Fruit fly (Drosophila melanogaster): ENCODE results near the gene ScsbetaG.

The ScsbetaG gene

DNA sequence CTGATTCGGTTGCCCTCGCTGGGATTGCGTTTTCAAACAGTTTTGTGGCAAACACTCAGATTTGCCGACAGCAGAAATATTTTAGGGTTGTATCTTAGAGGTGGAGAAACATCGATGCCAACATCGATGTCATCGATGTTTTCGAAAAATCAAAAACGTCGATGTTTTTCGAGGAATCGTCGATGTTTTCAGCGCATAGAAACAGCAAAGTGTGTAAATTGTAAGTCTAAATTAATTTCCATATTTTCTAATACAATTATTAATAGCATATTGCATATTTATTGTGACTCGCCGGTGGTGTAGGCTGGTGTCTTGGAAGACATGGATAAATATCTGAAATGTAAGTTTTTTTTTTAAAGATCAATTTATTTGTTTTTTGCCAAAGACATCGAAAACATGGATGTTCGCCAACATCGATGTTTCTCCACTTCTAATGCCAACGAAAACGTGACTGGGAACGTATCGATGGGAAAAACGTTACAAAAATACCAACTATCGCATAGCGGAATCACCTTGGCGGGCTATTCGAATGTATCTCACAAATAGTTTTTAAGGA is 40.4 kb upstream of the ScsbetaG start, which contains the start of gene TM9SF3 (continued):
- TF ChIP-seq CG18262 (tag; optimal IDR thresholded peaks at IDR 0.05) (peak; percentile 24), Eip74EF (GFP tag; optimal IDR thresholded peaks at IDR 0.05) (no peak), CG3847 (GFP tag; IDR thresholded peaks at IDR 0.05) (0 out of 2 replicates have a peak, but pooled peaks have one; percentile 32), CG9609 (GFP tag; optimal IDR thresholded peaks at IDR 0.05) (no peak), Sry-δ (GFP tag; optimal IDR thresholded peaks at IDR 0.05) (peak; percentile 86), br (optimal IDR thresholded peaks at IDR 0.05) (no peak), bcd (GFP tag; optimal IDR thresholded peaks at IDR 0.05) (no peak), az2 (GFP tag; optimal IDR thresholded peaks at IDR 0.05) (no peak), NFAT (GFP tag; IDR thresholded peaks at IDR 0.05) (0 out of 2 replicates have a peak, but pooled peaks have one; percentile 31), ken (GFP tag; IDR thresholded peaks at IDR 0.05) (no peak), CG34422 (GFP tag; IDR thresholded peaks at IDR 0.05) (peak; percentile 19; the same call in 1 of the 3 replicates), CG18476 (GFP tag; optimal IDR thresholded peaks at IDR 0.05) (peak; percentile 2), CG1233 (GFP tag; optimal IDR thresholded peaks at IDR 0.05) (peak; percentile 4), Spps (tag; optimal IDR thresholded peaks at IDR 0.05) (no peak), CG18599 (GFP tag; optimal IDR thresholded peaks at IDR 0.05) (no peak), Antp (GFP tag; optimal IDR thresholded peaks at IDR 0.05) (no peak), ab (GFP tag; optimal IDR thresholded peaks at IDR 0.05) (no peak), CG7556 (GFP tag; optimal IDR thresholded peaks at IDR 0.05) (no peak), CG17568 (GFP tag; optimal IDR thresholded peaks at IDR 0.05) (no peak), tll (GFP tag; optimal IDR thresholded peaks at IDR 0.05) (peak in 1 of 2 experiments; percentile 57), CG1832 (GFP tag; optimal IDR thresholded peaks at IDR 0.05) (no peak), Neu2 (GFP tag; optimal IDR thresholded peaks at IDR 0.05; ENCODE audit: borderline replicate concordance) (no peak), CG6791 (GFP tag; IDR thresholded peaks at IDR 0.05; ENCODE audit: partially characterized antibody) (peak; percentile 88), her (GFP tag; optimal IDR thresholded peaks at IDR 0.05) (no peak), Oaz (GFP tag; IDR thresholded peaks at IDR 0.05) (no peak)

DNA sequence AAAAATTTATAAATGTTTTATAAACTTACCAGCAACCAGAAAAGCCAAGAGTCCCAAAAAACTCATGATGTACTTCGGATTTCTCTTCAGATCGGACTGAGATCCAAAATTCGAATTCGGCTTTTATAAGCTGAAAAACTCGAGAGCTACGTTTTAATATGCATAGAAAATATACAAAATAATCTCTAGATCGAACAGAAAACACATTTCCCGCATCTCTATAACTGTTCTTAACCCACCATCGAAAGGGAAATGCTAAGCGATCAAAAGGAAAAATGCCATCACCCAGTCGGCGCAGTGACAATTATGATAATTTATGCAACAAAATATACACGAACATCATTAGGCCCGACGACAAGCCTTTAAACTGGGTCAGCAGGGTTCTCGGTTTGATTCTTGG is 36.1 kb upstream of the ScsbetaG start, which contains the start of gene CG10591:
CG10591 (minus strand) TSS at position 101 of the 400 bp plus-strand sequence.
- TF ChIP-seq ind (GFP tag; optimal IDR thresholded peaks at IDR 0.05) = no peak
- TF ChIP-seq Blimp-1 (GFP tag; optimal IDR thresholded peaks at IDR 0.05) = peak; percentile 81

DNA sequence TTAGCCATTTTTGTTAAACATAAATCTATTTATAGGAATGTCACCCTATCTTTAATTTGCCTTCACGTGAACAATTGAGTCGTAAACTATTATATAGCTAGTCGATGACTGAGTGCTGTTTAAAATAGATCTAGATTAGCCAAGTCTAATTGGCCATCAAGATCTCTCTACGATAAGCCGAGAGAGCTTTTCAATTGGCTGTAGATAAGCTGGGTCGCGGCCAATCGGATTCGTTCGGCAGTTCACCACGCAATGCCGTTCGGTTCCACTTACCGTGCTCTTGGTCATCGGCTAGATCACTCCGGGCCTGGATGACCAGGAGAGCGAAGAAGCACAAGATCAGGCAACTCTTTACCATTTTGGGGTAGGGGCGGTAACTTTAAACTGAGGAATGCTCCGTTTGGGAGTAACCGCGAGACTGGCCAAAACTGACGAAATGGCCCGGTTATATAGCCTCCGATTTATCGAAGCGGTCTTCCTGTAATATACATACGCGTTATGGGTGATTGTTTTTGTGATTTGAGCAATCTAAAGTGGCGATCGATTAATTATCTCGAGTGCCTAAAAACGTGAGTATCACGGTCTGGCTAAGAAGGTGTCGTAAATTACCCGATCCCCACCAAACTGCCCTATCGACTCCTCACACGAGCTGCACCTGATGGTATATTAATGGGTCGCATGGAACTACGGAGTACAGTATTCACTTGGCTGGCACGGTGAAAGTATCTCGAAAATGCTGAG is 31.5 kb upstream of the ScsbetaG start, which contains the start of the genes Alp10 and Alp9:
Alp10 (minus strand) TSS at position 420 of the 741 bp plus-strand sequence.
Alp9 (plus strand) TSS at position 690 of the 741 bp plus-strand sequence.
- TF ChIP-seq rib (GFP tag; IDR thresholded peaks at IDR 0.05) (no peak), CG34376 (GFP tag; optimal IDR thresholded peaks at IDR 0.05) (no peak), cwo (GFP tag; optimal IDR thresholded peaks at IDR 0.05) (peak; percentile 77), Nf-YB (GFP tag; optimal IDR thresholded peaks at IDR 0.05) (peak; percentile 91), lab (GFP tag; optimal IDR thresholded peaks at IDR 0.05) (no peak), Dref (GFP tag; IDR thresholded peaks at IDR 0.05) (no peak), CG31388 (GFP tag; optimal IDR thresholded peaks at IDR 0.05) (no peak), Hr3 (GFP tag; optimal IDR thresholded peaks at IDR 0.05) (no peak), grn (GFP tag; optimal IDR thresholded peaks at IDR 0.05) (peak; percentile 51), HHEX (GFP tag; optimal IDR thresholded peaks at IDR 0.05) (no peak), CG7745 (tag; optimal IDR thresholded peaks at IDR 0.05) (no peak), gcm (GFP tag; optimal IDR thresholded peaks at IDR 0.05) (no peak), nau (GFP tag; optimal IDR thresholded peaks at IDR 0.05) (no peak), lmd (GFP tag; IDR thresholded peaks at IDR 0.05) (no peak), ara (GFP tag; IDR thresholded peaks at IDR 0.05) (no peak), CG12299 (tag; optimal IDR thresholded peaks at IDR 0.05) (no peak), tio (GFP tag; optimal IDR thresholded peaks at IDR 0.05) (no peak), vfl (GFP tag; optimal IDR thresholded peaks at IDR 0.05) (no peak), phol (tag; optimal IDR thresholded peaks at IDR 0.05) (no peak), CG11456 (GFP tag; IDR thresholded peaks at IDR 0.05) (0 out of 3 replicates have a peak, but pooled peaks have one; percentile 44)

Measured in whole organism, embryonic.